Worm (Caenorhabditis elegans): ENCODE measurements around the gene K10G4.3.

DNA sequence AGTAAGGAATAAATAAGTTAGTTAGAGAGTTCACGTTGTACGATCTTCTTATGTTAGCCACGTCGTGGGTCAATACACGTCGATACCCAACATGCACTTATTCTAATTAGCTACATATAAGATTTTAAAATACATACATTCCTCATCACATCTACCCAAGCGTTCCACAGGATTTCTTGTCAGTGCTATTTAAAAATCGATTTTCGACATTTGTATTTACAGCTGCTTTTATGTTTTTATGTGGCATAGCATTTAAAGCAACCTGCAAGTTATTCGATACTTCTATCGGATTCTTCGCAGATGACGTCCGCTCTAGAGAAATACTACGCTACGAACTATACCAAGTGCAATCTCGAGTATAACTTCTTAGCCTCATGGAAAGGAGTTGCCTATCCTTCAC, 9.3 kb downstream of the K10G4.3 start, which contains the start of gene srh-115:
- no peak for TF ChIP-seq ceh-2 (tag; optimal IDR thresholded peaks at IDR 0.05)
- no peak for TF ChIP-seq pha-4 (tag; optimal IDR thresholded peaks at IDR 0.05)
- no peak for TF ChIP-seq zip-5 (tag; optimal IDR thresholded peaks at IDR 0.05)
